Worm (Caenorhabditis elegans) whole organism, L1 larva: ENCODE measurements around the gene W02C12.2.

Experiments used
- aly-2 ChIP-seq: fragments of 150-350 bp; optimal IDR thresholded peaks from 2 replicates; lab custom pipeline; 2014; ENCODE audit warnings: missing biosample characterization, missing genetic modification characterization
- blmp-1 ChIP-seq: fragments of 150-350 bp; optimal IDR thresholded peaks from 2 replicates; lab custom pipeline; 2014; ENCODE audit warnings: missing biosample characterization, missing genetic modification characterization
- dpl-1 ChIP-seq, 3 experiments: fragments of 150-350 bp in 2 of 3; sonication (generic microtip) in 1 of 3; optimal IDR thresholded peaks; 2 replicates each; lab custom pipeline; 2014 to 2017; ENCODE audit warnings: missing biosample characterization in 3 of 3, missing genetic modification characterization in 3 of 3, missing genetic modification reagents in 3 of 3
- nhr-47 ChIP-seq: sonication (generic microtip); optimal IDR thresholded peaks from 2 replicates; lab custom pipeline; 2016; ENCODE audit warnings: mild to moderate bottlenecking, missing genetic modification characterization, moderate library complexity, missing compliant biosample characterization
- snpc-4 ChIP-seq: fragments of 150-350 bp; optimal IDR thresholded peaks from 2 replicates; lab custom pipeline; 2014; ENCODE audit warnings: missing biosample characterization, missing genetic modification characterization
- ztf-11 ChIP-seq, 2 experiments: sonication (generic microtip); optimal IDR thresholded peaks; 2 replicates each; lab custom pipeline; 2016 to 2017; ENCODE audit warnings: missing genetic modification characterization in 2 of 2, missing biosample characterization in 1 of 2, missing compliant biosample characterization in 1 of 2

ce11 chrIV:3988132-3988531 is 19.6 kb downstream of the W02C12.2 start:
- TF ChIP-seq blmp-1 (tag; lab: Kevin White, UChicago) (no peak), snpc-4 (tag; lab: Kevin White, UChicago) (no peak), aly-2 (tag; lab: Kevin White, UChicago) (no peak), ztf-11 (tag; optimal IDR thresholded peaks at IDR 0.05; lab: Kevin White, UChicago) (no peak), dpl-1 (GFP tag; optimal IDR thresholded peaks at IDR 0.05; lab: Kevin White, UChicago) (no peak), nhr-47 (tag; lab: Kevin White, UChicago) (no peak)
